Fruit fly (Drosophila melanogaster): ENCODE results near the gene Rox8.
A peak's percentile ranks its signal among the peaks of the same experiment; 100 is the strongest.

Rox8 gene

DNA sequence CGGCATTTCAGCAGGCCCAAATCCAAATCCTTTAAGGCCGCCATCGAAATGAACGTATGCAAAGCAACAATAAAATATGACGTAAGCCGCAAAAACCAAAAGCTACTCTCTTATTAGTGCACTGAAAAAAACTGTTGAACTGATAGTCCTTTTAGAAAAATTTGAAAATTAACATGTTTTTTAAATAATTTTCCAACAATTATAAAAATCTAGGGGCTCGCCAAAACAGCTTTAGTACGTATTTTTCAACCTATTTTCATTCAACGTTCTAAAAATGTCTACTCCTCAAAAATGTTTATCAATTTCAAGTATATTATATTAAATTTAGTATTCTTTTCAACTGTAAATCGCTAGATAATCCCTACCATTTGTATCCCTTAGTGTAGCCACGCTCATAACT, 45.4 kb upstream of the Rox8 start:
- TF ChIP-seq Hr4 (GFP tag; optimal IDR thresholded peaks at IDR 0.05) (peak; percentile 2), CG7368 (GFP tag; optimal IDR thresholded peaks at IDR 0.05) (no peak), Eip78C (GFP tag) (peak; percentile 53)

DNA sequence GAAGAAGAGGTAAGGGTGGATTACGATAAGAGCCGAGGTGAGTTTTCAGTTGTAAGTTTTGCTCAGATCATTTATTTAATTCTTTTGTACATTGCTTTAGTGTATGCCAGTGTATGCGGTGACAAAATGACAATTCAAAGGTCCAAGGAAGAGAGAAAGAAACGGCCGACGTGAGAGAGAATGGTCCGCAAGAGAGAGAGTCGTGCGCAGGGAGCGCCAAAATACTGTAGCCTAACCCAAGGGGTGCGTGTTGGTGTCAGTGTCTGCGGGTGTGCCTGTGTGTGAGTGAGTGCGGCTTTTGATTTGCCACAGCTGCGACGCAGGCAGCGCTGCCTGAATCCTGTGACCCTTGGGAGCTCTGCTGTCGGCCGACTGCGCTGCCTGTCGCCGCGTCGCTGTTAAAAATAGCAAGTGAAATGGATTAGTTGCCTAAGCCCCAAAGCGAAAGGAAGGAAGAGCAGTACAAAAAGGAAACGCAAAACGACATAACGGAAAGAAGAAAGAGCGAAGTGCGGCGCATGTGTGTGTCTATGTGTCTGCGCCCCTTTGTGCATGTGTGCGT, 44.6 kb upstream of the Rox8 start:
- peak; percentile 18 for TF ChIP-seq CG6808 (GFP tag; optimal IDR thresholded peaks at IDR 0.05)
- TF ChIP-seq CG7368 (GFP tag; optimal IDR thresholded peaks at IDR 0.05) = no peak
- peak in 1 of 2 experiments; percentile 18 for TF ChIP-seq ss (GFP tag; optimal IDR thresholded peaks at IDR 0.05)

DNA sequence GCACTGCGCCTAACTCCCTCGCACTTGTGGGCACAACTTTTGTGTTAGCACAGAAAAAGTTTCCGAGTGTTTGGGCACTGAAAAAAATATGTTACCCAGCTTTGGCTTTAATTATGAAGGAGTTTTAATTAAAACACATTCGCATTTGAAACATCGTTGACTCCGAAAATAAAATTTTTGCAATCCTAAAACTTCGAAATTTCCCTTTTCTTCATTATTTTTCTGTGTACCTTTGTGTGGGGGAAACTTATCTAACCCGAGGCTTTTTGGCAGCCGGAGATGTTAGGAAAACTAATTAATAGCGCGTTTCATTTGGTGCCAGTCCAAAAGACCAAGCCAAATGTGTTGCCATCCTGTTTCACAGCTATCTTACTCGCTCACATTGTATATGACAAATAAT, 43.6 kb upstream of the Rox8 start:
- TF ChIP-seq fd59A (GFP tag; optimal IDR thresholded peaks at IDR 0.05) = no peak
- no peak for TF ChIP-seq salr (GFP tag; optimal IDR thresholded peaks at IDR 0.05)
- no peak for TF ChIP-seq CG4318 (GFP tag; optimal IDR thresholded peaks at IDR 0.05)
- no peak for TF ChIP-seq achi (GFP tag; optimal IDR thresholded peaks at IDR 0.05)
- no peak for TF ChIP-seq cyc (GFP tag; optimal IDR thresholded peaks at IDR 0.05)
- no peak for TF ChIP-seq Sox15 (GFP tag; optimal IDR thresholded peaks at IDR 0.05)
- TF ChIP-seq Hr38 (GFP tag; optimal IDR thresholded peaks at IDR 0.05) = no peak
- TF ChIP-seq CG8319 (GFP tag; optimal IDR thresholded peaks at IDR 0.05) = no peak
- TF ChIP-seq dsx (GFP tag; optimal IDR thresholded peaks at IDR 0.05; ENCODE audit: poor library complexity, severe bottlenecking) = no peak
- TF ChIP-seq CG7368 (GFP tag; optimal IDR thresholded peaks at IDR 0.05) = no peak
- TF ChIP-seq topi (GFP tag; optimal IDR thresholded peaks at IDR 0.05) = no peak
- TF ChIP-seq eg (GFP tag; IDR thresholded peaks at IDR 0.05) = no peak
- no peak for TF ChIP-seq CG9139 (GFP tag; optimal IDR thresholded peaks at IDR 0.05)
- TF ChIP-seq CG6163 (GFP tag; IDR thresholded peaks at IDR 0.05) = no peak
- no peak for TF ChIP-seq CG6854 (GFP tag; optimal IDR thresholded peaks at IDR 0.05)
- no peak for TF ChIP-seq fkh (GFP tag; optimal IDR thresholded peaks at IDR 0.05)
- TF ChIP-seq CG1621 (tag; optimal IDR thresholded peaks at IDR 0.05) = no peak
- TF ChIP-seq CG6808 (GFP tag; optimal IDR thresholded peaks at IDR 0.05) = no peak
- no peak for TF ChIP-seq dac (GFP tag; optimal IDR thresholded peaks at IDR 0.05)
- no peak for TF ChIP-seq Ets21C (GFP tag; optimal IDR thresholded peaks at IDR 0.05)

- TF ChIP-seq CG1621 (tag; optimal IDR thresholded peaks at IDR 0.05) = no peak
- TF ChIP-seq fkh (GFP tag; optimal IDR thresholded peaks at IDR 0.05) = peak; percentile 21
- TF ChIP-seq CG31627 (GFP tag; optimal IDR thresholded peaks at IDR 0.05) = no peak
These were observed 42.1 kb upstream of the Rox8 start for dm6 chr3R:24090143-24090542.

DNA sequence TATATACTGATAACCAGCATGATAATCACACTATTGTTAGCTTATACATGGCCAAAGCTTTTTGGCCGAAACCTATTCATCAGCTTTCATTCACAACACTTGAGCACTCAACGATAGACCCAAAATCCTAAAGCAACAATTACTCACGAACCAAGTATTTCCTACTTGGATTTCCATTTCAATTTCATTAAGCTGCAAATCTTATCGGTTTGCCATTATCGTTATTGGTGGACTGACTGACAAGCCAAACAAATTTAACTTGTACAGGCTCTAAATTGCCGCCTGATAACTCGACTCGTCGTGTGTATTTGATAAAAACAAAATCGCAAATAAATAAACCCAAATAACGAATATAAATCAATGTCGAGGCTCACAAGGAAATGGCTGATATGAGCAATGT, 36.9 kb upstream of the Rox8 start:
- TF ChIP-seq Eip93F (GFP tag; optimal IDR thresholded peaks at IDR 0.05) (peak; percentile 40), vri (GFP tag; optimal IDR thresholded peaks at IDR 0.05) (peak; percentile 13), CG32006 (GFP tag; optimal IDR thresholded peaks at IDR 0.05) (no peak), fd85E (GFP tag; optimal IDR thresholded peaks at IDR 0.05) (no peak)

dm6 chr3R:24079613-24080012, 31.5 kb upstream of the Rox8 start:
- TF ChIP-seq Ets21C (GFP tag; optimal IDR thresholded peaks at IDR 0.05) (no peak), CG6792 (GFP tag; optimal IDR thresholded peaks at IDR 0.05) (no peak), vri (GFP tag; optimal IDR thresholded peaks at IDR 0.05) (no peak)

DNA sequence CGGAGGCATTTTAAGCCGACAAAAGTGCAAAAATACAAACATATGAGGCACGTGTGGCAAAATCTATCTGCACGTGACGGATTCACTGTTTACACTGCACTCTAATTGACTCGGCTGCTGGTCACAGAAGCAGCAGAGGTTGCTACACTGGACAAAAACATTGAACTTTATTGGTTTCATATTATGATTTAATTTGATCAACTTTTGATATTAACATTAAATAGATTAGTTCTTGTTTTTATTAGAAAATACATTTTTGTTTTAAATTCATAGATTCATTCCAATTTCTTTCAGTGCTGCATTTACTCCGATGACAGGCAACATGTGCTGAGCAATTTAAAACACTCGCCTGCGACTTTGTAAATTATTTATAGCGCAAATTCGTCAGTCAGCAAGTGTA, 31.0 kb upstream of the Rox8 start:
- TF ChIP-seq Ets96B (tag; optimal IDR thresholded peaks at IDR 0.05) (peak; percentile 33), CG6276 (GFP tag; optimal IDR thresholded peaks at IDR 0.05) (peak; percentile 17), Met (GFP tag; optimal IDR thresholded peaks at IDR 0.05) (no peak), net (GFP tag; optimal IDR thresholded peaks at IDR 0.05) (peak; percentile 18), pdm3 (GFP tag; optimal IDR thresholded peaks at IDR 0.05) (peak; percentile 8), CG16779 (tag; optimal IDR thresholded peaks at IDR 0.05) (no peak), CG3919 (GFP tag; optimal IDR thresholded peaks at IDR 0.05) (peak; percentile 10), fkh (GFP tag; optimal IDR thresholded peaks at IDR 0.05) (no peak), CG15336 (GFP tag; IDR thresholded peaks at IDR 0.05) (0 out of 2 replicates have a peak, but pooled peaks have one; percentile 13), Eip75B (GFP tag; optimal IDR thresholded peaks at IDR 0.05) (peak; percentile 4), salr (GFP tag; optimal IDR thresholded peaks at IDR 0.05) (no peak), OdsH (GFP tag; optimal IDR thresholded peaks at IDR 0.05) (peak; percentile 10), acj6 (GFP tag; optimal IDR thresholded peaks at IDR 0.05) (peak; percentile 8), Lpt (GFP tag; optimal IDR thresholded peaks at IDR 0.05) (no peak), CG8632 (GFP tag; optimal IDR thresholded peaks at IDR 0.05) (peak; percentile 9)

All from whole organism, prepupa.